Fruit fly (Drosophila melanogaster) whole organism, adult: ENCODE results near the gene CG12541.

Source experiments
- CG12768 ChIP-seq: fragments of 200-800 bp; sonication (Bioruptor generic); optimal IDR thresholded peaks from 2 replicates; lab custom pipeline; 2017; ENCODE audit warnings: missing biosample characterization, missing genetic modification characterization, mild to moderate bottlenecking, moderate library complexity, missing genetic modification reagents
- CG5204 ChIP-seq: fragments of 200-800 bp; sonication (Bioruptor generic); optimal IDR thresholded peaks from 2 replicates; lab custom pipeline; 2016; ENCODE audit warnings: missing biosample characterization, missing genetic modification characterization
- Clk ChIP-seq: fragments of 200-800 bp; sonication (Bioruptor generic); optimal IDR thresholded peaks from 2 replicates; lab custom pipeline; 2017; ENCODE audit warnings: missing biosample characterization, missing genetic modification characterization
- bab1 ChIP-seq: fragments of 200-800 bp; sonication (Bioruptor generic); optimal IDR thresholded peaks from 3 replicates; lab custom pipeline; 2019; ENCODE audit warnings: missing biosample characterization, mild to moderate bottlenecking, missing genetic modification characterization, moderate library complexity
- cic ChIP-seq: fragments of 200-800 bp; sonication (Bioruptor generic); optimal IDR thresholded peaks from 2 replicates; lab custom pipeline; 2017; ENCODE audit warnings: missing biosample characterization, mild to moderate bottlenecking, missing genetic modification characterization, moderate library complexity
- cnc ChIP-seq, 2 experiments: fragments of >200 bp; optimal IDR thresholded peaks; 2 replicates each; lab custom pipeline; 2017
- ovo ChIP-seq: fragments of 200-800 bp; sonication (Bioruptor generic); optimal IDR thresholded peaks from 2 replicates; lab custom pipeline; 2016; ENCODE audit warnings: missing biosample characterization, missing genetic modification characterization
- pad ChIP-seq: fragments of 200-800 bp; sonication (Bioruptor generic); optimal IDR thresholded peaks from 3 replicates; lab custom pipeline; 2017; ENCODE audit warnings: missing biosample characterization, missing genetic modification characterization, mild to moderate bottlenecking, moderate library complexity, missing genetic modification reagents

DNA sequence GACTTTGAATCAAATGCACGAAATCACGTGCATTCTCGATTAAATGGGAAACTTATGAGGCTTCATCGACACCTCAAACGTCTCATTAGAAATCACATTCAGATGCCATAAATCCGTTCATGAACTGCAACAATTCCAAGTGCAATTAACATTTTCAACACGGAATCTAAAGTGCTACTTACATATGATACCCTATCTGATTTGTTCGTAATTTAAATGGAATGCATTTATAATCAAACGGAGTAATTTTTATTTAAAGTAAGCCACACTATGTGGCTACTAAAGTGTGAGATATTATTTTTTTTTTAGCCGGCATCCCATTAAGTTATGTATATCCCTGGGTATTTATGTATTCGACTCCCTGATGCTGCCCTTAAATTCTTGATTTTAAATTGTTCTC is 58.2 kb downstream of the CG12541 start:
- TF ChIP-seq CG12768 (GFP tag; lab: Kevin White, UChicago) (no peak), Clk (GFP tag; lab: Kevin White, UChicago) (no peak), CG5204 (no peak), cic (GFP tag; lab: Kevin White, UChicago) (no peak), cnc (optimal IDR thresholded peaks at IDR 0.05; lab: Kevin White, UChicago) (no peak), bab1 (GFP tag; lab: Kevin White, UChicago) (no peak), ovo (no peak), pad (no peak)
